Worm (Caenorhabditis elegans) whole organism, L1 larva: ENCODE data around the gene sdz-15.

ENCODE experiments used
- blmp-1 ChIP-seq: fragments of 150-350 bp; optimal IDR thresholded peaks from 2 replicates; lab custom pipeline; 2014; ENCODE audit warnings: missing biosample characterization, missing genetic modification characterization
- fkh-10 ChIP-seq: sonication (generic microtip); optimal IDR thresholded peaks from 2 replicates; lab custom pipeline; 2017; ENCODE audit warnings: missing biosample characterization, missing genetic modification reagents, missing genetic modification characterization
- mef-2 ChIP-seq: fragments of 150-350 bp; optimal IDR thresholded peaks from 2 replicates; lab custom pipeline; 2014; ENCODE audit warnings: missing biosample characterization, missing genetic modification characterization
- nhr-77 ChIP-seq: fragments of 150-350 bp; optimal IDR thresholded peaks from 2 replicates; lab custom pipeline; 2014; ENCODE audit warnings: missing biosample characterization, missing genetic modification characterization

DNA sequence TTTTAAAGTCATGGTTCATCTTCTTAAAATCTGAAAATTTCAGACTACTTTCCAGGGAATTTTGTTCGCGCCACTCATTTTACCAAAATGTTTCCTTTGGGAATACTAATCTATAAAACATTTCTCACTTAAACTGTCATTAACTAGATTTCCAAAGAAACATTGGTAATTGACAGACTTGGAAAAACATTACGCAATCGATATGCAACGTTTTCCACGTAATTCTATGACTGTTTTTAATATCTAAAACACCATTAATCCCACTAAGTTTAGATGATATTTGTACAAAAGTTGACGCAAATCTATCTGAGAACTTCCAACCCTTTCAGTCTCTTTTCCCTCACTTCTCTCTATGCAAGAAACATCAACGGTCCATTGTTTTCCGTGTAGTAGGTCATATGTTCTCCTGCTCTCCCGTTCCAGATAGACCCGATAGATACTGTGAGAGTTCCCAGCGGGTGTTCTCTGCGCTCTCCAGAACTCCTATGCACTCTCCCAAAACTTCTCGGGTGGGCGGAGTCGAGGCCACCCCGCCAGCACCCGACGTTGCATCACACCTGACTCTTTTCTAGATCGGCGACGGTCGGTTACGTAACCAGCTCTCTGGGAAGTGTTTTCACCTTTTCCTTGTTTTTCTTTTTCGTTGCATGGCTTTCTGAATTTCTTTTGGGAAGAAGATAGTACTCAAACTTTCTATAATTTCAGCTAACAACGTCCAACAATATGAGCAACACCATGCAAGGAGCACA is 19.8 kb upstream of the sdz-15 start, which contains the start of gene zip-8:
- TF ChIP-seq blmp-1 (tag; lab: Kevin White, UChicago) (no peak), mef-2 (tag; lab: Kevin White, UChicago) (no peak), nhr-77 (no peak), fkh-10 (GFP tag; lab: Kevin White, UChicago) (no peak)
